Worm (Caenorhabditis elegans) whole organism, mixed stage, embryonic: Measurements from ENCODE around the gene lgc-31.

ENCODE experiments used
- M03D4.4 ChIP-seq: sonication (generic microtip); optimal IDR thresholded peaks from 2 replicates; lab custom pipeline; 2017; ENCODE audit warnings: mild to moderate bottlenecking, missing genetic modification characterization, missing compliant biosample characterization
- bed-3 ChIP-seq: fragments of 200-800 bp; sonication (Bioruptor generic); optimal IDR thresholded peaks from 3 replicates; lab custom pipeline; 2018; ENCODE audit warnings: mild to moderate bottlenecking, missing genetic modification characterization, moderate library complexity, missing compliant biosample characterization
- blmp-1 ChIP-seq: fragments of 150-350 bp; optimal IDR thresholded peaks from 2 replicates; lab custom pipeline; 2014; ENCODE audit warnings: missing biosample characterization, missing genetic modification characterization
- ceh-39 ChIP-seq: fragments of 150-350 bp; optimal IDR thresholded peaks from 2 replicates; lab custom pipeline; 2014; ENCODE audit warnings: missing biosample characterization, missing genetic modification characterization
- ceh-43 ChIP-seq: fragments of 200-800 bp; sonication (Bioruptor generic); optimal IDR thresholded peaks from 2 replicates; lab custom pipeline; 2018; ENCODE audit warnings: mild to moderate bottlenecking, missing genetic modification characterization, moderate library complexity, missing compliant biosample characterization
- ceh-83 ChIP-seq: fragments of 200-800 bp; sonication (Bioruptor generic); optimal IDR thresholded peaks from 2 replicates; lab custom pipeline; 2018; ENCODE audit warnings: mild to moderate bottlenecking, missing genetic modification characterization, missing compliant biosample characterization
- cnd-1 ChIP-seq: fragments of 200-800 bp; sonication (Bioruptor generic); optimal IDR thresholded peaks from 2 replicates; lab custom pipeline; 2018; ENCODE audit warnings: mild to moderate bottlenecking, missing genetic modification characterization, missing compliant biosample characterization
- drap-1 ChIP-seq: fragments of 200-800 bp; sonication (Bioruptor generic); optimal IDR thresholded peaks from 3 replicates; lab custom pipeline; 2018; ENCODE audit warnings: mild to moderate bottlenecking, missing genetic modification characterization, missing compliant biosample characterization
- elt-1 ChIP-seq: sonication (generic microtip); optimal IDR thresholded peaks from 2 replicates; lab custom pipeline; 2017; ENCODE audit warnings: missing genetic modification characterization, mild to moderate bottlenecking, missing compliant biosample characterization, antibody characterized with exemption, moderate library complexity, borderline replicate concordance; ENCODE audit not compliant: insufficient read depth
- flh-1 ChIP-seq: fragments of 200-800 bp; sonication (Bioruptor generic); optimal IDR thresholded peaks from 2 replicates; lab custom pipeline; 2018; ENCODE audit warnings: mild to moderate bottlenecking, missing genetic modification characterization, moderate library complexity, missing compliant biosample characterization
- ham-2 ChIP-seq: fragments of 200-800 bp; sonication (Bioruptor generic); optimal IDR thresholded peaks from 2 replicates; lab custom pipeline; 2018; ENCODE audit warnings: mild to moderate bottlenecking, missing genetic modification characterization, missing compliant biosample characterization
- hlh-1 ChIP-seq: fragments of 150-350 bp; optimal IDR thresholded peaks from 2 replicates; lab custom pipeline; 2014; ENCODE audit warnings: missing biosample characterization, missing genetic modification reagents, missing genetic modification characterization
- lin-13 ChIP-seq: fragments of 150-350 bp; optimal IDR thresholded peaks from 2 replicates; lab custom pipeline; 2014; ENCODE audit warnings: missing biosample characterization, missing genetic modification characterization
- lin-32 ChIP-seq: fragments of 200-800 bp; sonication (Bioruptor generic); optimal IDR thresholded peaks from 2 replicates; lab custom pipeline; 2018; ENCODE audit warnings: mild to moderate bottlenecking, missing genetic modification characterization, missing compliant biosample characterization
- lsy-2 ChIP-seq: fragments of 150-350 bp; optimal IDR thresholded peaks from 2 replicates; lab custom pipeline; 2014; ENCODE audit warnings: missing biosample characterization, missing genetic modification characterization
- mls-2 ChIP-seq: sonication (generic microtip); optimal IDR thresholded peaks from 2 replicates; lab custom pipeline; 2016; ENCODE audit warnings: mild to moderate bottlenecking, missing genetic modification characterization, moderate library complexity, missing compliant biosample characterization
- nhr-12 ChIP-seq: fragments of 150-350 bp; optimal IDR thresholded peaks from 2 replicates; lab custom pipeline; 2014; ENCODE audit warnings: missing biosample characterization, missing genetic modification characterization
- nhr-2 ChIP-seq: fragments of 150-350 bp; optimal IDR thresholded peaks from 2 replicates; lab custom pipeline; 2014; ENCODE audit warnings: missing biosample characterization, missing genetic modification characterization
- nhr-237 ChIP-seq: fragments of 150-350 bp; optimal IDR thresholded peaks from 2 replicates; lab custom pipeline; 2014; ENCODE audit warnings: missing biosample characterization, missing genetic modification characterization
- nhr-28 ChIP-seq: fragments of 150-350 bp; optimal IDR thresholded peaks from 2 replicates; lab custom pipeline; 2014; ENCODE audit warnings: missing biosample characterization, missing genetic modification characterization
- nhr-76 ChIP-seq: sonication (generic microtip); optimal IDR thresholded peaks from 2 replicates; lab custom pipeline; 2017; ENCODE audit warnings: missing biosample characterization, missing genetic modification characterization
- pha-4 ChIP-seq: fragments of 150-350 bp; optimal IDR thresholded peaks from 2 replicates; lab custom pipeline; 2018; ENCODE audit warnings: missing biosample characterization, missing genetic modification reagents, missing genetic modification characterization
- sem-2 ChIP-seq: fragments of 200-800 bp; sonication (Bioruptor generic); optimal IDR thresholded peaks from 2 replicates; lab custom pipeline; 2018; ENCODE audit warnings: mild to moderate bottlenecking, missing genetic modification characterization, missing compliant biosample characterization
- snpc-4 ChIP-seq: fragments of 150-350 bp; optimal IDR thresholded peaks from 2 replicates; lab custom pipeline; 2014; ENCODE audit warnings: missing biosample characterization, missing genetic modification characterization
- sptf-1 ChIP-seq: sonication (generic microtip); optimal IDR thresholded peaks from 2 replicates; lab custom pipeline; 2017; ENCODE audit warnings: mild to moderate bottlenecking, missing genetic modification characterization, moderate library complexity, missing compliant biosample characterization
- tbx-8 ChIP-seq: fragments of 200-800 bp; sonication (Bioruptor generic); optimal IDR thresholded peaks from 2 replicates; lab custom pipeline; 2018; ENCODE audit warnings: mild to moderate bottlenecking, missing genetic modification characterization, moderate library complexity, missing compliant biosample characterization
- unc-120 ChIP-seq: sonication (generic microtip); optimal IDR thresholded peaks from 2 replicates; lab custom pipeline; 2017; ENCODE audit warnings: missing genetic modification characterization, missing compliant biosample characterization; ENCODE audit not compliant: poor library complexity, severe bottlenecking
- unc-39 ChIP-seq: fragments of 150-350 bp; optimal IDR thresholded peaks from 2 replicates; lab custom pipeline; 2014; ENCODE audit warnings: missing biosample characterization, missing genetic modification characterization
- unc-62 ChIP-seq: fragments of 150-350 bp; optimal IDR thresholded peaks from 2 replicates; lab custom pipeline; 2014; ENCODE audit warnings: missing biosample characterization, missing genetic modification reagents, missing genetic modification characterization
- zip-8 ChIP-seq: fragments of 150-350 bp; optimal IDR thresholded peaks from 2 replicates; lab custom pipeline; 2014; ENCODE audit warnings: missing biosample characterization, missing genetic modification characterization
- ztf-11 ChIP-seq: fragments of 150-350 bp; optimal IDR thresholded peaks from 2 replicates; lab custom pipeline; 2014; ENCODE audit warnings: missing biosample characterization, missing genetic modification characterization

lgc-31 gene

DNA sequence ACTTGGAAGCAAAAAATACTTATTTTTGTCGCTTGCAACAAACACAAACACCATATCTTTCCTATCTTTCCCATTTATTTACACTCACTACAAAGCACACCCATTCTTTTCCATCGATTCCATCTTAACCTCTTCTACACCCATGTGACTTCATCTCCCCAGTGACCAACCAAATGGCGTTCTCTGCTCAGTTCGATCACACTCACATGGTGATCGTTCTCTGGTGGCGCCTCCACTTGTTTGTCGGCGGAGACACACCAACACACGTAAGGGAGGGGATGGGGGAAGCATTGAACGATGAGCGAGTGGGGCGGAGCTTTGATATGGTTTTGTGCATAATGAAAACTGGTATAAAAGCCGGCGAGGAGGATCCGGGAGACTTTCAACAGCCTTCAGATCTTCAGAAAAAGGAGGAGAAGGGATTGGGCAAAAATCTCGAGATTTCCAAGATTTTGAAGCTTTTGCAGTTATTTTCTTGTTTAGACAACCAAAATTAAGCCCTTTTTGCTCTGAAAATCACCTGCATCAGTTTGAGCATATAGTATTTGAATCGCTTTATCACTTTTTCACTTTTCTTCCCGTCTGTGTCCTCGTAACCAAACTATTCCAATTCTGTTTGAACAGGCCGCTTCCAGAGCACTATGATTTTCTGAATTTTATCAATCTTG, 44.8 kb upstream of the lgc-31 start:
- TF ChIP-seq hlh-1 (tag; lab: Kevin White, UChicago) = peak; percentile 12
- TF ChIP-seq unc-39 (tag; lab: Kevin White, UChicago) = no peak
- TF ChIP-seq ceh-39 (tag; lab: Kevin White, UChicago) = no peak
- no peak for TF ChIP-seq lsy-2 (tag; lab: Kevin White, UChicago)
- TF ChIP-seq drap-1 (GFP tag; lab: Kevin White, UChicago) = no peak
- TF ChIP-seq sptf-1 (tag; lab: Kevin White, UChicago) = no peak
- no peak for TF ChIP-seq nhr-2 (tag; lab: Kevin White, UChicago)
- TF ChIP-seq, all 35 proteins: peak for 1

DNA sequence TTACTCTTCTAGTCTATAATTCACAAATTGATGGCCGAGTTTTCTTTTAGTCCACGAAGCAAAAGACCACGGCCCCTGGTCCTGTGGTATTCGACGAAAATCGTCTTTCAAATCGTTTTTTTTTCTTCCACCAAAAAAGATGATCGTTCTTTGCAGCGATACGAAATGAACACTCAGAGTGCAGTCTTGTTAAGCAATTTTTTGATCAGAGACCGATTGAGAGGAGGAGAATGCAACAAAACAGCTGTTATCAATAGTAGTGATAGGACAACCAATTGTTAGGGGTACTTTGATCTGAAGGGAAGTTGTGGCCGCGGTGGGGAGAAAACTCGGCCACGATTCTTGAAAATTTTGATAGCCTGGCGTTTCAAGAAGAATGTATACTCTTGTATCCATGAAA, 42.2 kb upstream of the lgc-31 start:
- TF ChIP-seq ceh-83 (GFP tag; lab: Kevin White, UChicago) (no peak), hlh-1 (tag; lab: Kevin White, UChicago) (peak; percentile 54), sptf-1 (tag; lab: Kevin White, UChicago) (no peak)

DNA sequence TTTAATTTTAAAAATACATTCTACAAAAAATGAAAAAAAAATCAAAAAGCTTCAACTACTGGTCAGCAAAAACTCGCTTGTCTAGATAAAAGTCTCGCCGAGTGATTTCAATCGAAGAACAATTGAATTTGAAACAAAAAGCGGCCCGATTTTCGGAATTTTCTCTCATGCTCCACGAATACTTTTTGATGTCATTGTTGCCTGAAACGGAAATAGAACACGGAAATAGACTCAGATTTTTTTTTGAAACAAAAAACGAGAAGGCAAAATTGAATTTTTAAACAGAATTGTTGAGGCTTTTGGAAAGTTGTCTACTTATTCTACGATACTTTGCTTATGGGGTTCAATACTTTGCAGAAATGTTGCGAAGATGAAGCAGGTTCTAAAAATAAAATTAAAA, 41.7 kb upstream of the lgc-31 start:
- TF ChIP-seq flh-1 (GFP tag; lab: Kevin White, UChicago) (no peak), zip-8 (tag; lab: Kevin White, UChicago) (no peak), nhr-76 (tag; lab: Kevin White, UChicago) (no peak), nhr-28 (tag; lab: Kevin White, UChicago) (no peak)

DNA sequence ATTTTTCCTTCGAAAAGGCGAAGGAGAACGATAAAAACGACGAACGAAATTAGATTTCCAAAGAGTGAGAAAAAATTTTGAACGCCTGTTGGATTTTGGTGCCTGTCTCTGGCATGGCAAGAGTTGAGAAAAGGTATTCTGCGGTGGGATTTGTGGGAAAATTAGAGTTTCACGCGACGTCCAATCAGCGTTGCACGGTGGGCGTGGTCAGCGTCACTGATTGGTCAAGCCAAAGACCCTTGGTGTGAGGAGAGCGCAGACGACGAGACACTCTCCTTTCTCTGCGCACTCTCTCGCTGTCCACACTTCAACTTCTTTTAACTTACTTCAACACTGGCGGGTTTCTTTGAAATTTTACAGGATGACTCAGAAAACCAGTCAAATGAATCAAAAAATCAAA, 40.7 kb upstream of the lgc-31 start:
- TF ChIP-seq hlh-1 (tag; lab: Kevin White, UChicago) (no peak), lsy-2 (tag; lab: Kevin White, UChicago) (no peak), nhr-12 (tag; lab: Kevin White, UChicago) (no peak), elt-1 (tag; lab: Kevin White, UChicago) (no peak), nhr-76 (tag; lab: Kevin White, UChicago) (no peak), pha-4 (tag; lab: Kevin White, UChicago) (no peak), unc-39 (tag; lab: Kevin White, UChicago) (no peak), nhr-237 (tag; lab: Kevin White, UChicago) (no peak), drap-1 (GFP tag; lab: Kevin White, UChicago) (no peak), snpc-4 (tag; lab: Kevin White, UChicago) (no peak), sptf-1 (tag; lab: Kevin White, UChicago) (no peak), unc-120 (tag; lab: Kevin White, UChicago) (no peak), ztf-11 (tag; lab: Kevin White, UChicago) (no peak), blmp-1 (tag; lab: Kevin White, UChicago) (no peak), ceh-43 (GFP tag; lab: Kevin White, UChicago) (no peak)

DNA sequence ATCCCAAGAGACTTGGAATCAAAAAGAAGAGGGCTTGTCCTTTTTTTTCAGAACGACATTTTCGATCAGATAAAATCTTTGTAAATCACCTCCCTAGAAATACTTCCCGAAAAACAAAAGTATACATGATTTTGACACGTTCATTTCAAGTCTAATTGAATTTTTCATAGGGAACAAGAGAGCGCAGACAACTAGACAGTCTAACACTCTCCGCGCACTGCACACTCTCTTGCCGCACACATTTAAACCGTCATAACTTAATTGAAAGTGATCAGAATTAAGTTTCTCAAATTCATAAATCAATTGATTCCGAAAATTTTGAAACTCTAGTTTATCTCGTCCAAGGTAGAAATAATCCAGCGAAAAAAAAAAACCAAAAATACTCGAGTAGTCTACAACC, 37.9 kb upstream of the lgc-31 start:
- TF ChIP-seq nhr-2 (tag; lab: Kevin White, UChicago) (no peak), pha-4 (tag; lab: Kevin White, UChicago) (no peak), nhr-12 (tag; lab: Kevin White, UChicago) (no peak), hlh-1 (tag; lab: Kevin White, UChicago) (no peak), cnd-1 (no peak), sptf-1 (tag; lab: Kevin White, UChicago) (no peak)

DNA sequence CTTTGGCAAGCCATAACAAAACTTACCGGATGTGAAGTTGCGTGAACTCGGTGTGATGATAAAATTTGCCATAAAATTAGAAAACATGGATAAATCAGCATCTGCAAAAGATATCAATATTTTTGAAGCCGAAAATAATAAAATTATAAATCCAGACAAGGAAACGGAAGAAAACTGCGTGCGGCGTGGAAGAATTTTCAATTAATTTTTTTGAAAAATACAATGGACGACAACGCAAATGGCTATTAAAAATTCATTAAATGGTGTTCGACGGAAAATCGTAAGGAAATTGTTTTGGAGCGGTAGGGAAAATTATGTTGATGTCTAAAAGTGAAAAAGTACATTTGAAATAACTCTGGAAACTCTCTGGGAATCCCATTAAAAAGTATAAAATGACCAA, 37.2 kb upstream of the lgc-31 start, which contains the start of gene acr-18:
TSS of gene acr-18 (minus strand) at position 101 of the 400 bp plus-strand sequence.
- no peak for TF ChIP-seq ceh-83 (GFP tag; lab: Kevin White, UChicago)

ce11 chrV:15553869-15554268, 32.0 kb upstream of the lgc-31 start:
- TF ChIP-seq ceh-43 (GFP tag; lab: Kevin White, UChicago) (no peak), cnd-1 (peak; percentile 51), unc-39 (tag; lab: Kevin White, UChicago) (no peak), ham-2 (GFP tag; lab: Kevin White, UChicago) (peak; percentile 15), bed-3 (GFP tag; lab: Kevin White, UChicago) (peak; percentile 41), lin-32 (GFP tag; lab: Kevin White, UChicago) (peak; percentile 15), sptf-1 (tag; lab: Kevin White, UChicago) (peak; percentile 69), hlh-1 (tag; lab: Kevin White, UChicago) (peak; percentile 18), tbx-8 (GFP tag; lab: Kevin White, UChicago) (no peak), drap-1 (GFP tag; lab: Kevin White, UChicago) (peak; percentile 83), unc-62 (GFP tag; lab: Kevin White, UChicago) (no peak), mls-2 (peak; percentile 38), unc-120 (tag; lab: Kevin White, UChicago) (no peak), lin-13 (no peak), elt-1 (tag; lab: Kevin White, UChicago) (no peak), sem-2 (GFP tag; lab: Kevin White, UChicago) (peak; percentile 27), M03D4.4 (tag; lab: Kevin White, UChicago) (peak; percentile 55), nhr-12 (tag; lab: Kevin White, UChicago) (no peak)
